Fruit fly (Drosophila melanogaster): ENCODE measurements around the gene CG34241.

The CG34241 gene

dm6 chr3L:12136630-12137029, 8.9 kb downstream of the CG34241 start, which contains the start of the genes CG5645 and Atg12 (continued):
- TF ChIP-seq Mad (GFP tag; optimal IDR thresholded peaks at IDR 0.05) (no peak), Adf1 (GFP tag; IDR thresholded peaks at IDR 0.05) (no peak), CG2129 (GFP tag; IDR thresholded peaks at IDR 0.05; ENCODE audit: partially characterized antibody) (peak; percentile 73), NK7.1 (GFP tag; optimal IDR thresholded peaks at IDR 0.05) (no peak), row (GFP tag; IDR thresholded peaks at IDR 0.05) (peak; percentile 88), salm (tag; optimal IDR thresholded peaks at IDR 0.05) (no peak), lola (GFP tag; optimal IDR thresholded peaks at IDR 0.05) (peak in 1 of 3 experiments; percentile 43), wek (GFP tag; optimal IDR thresholded peaks at IDR 0.05) (no peak), knrl (GFP tag; IDR thresholded peaks at IDR 0.05; ENCODE audit: partially characterized antibody) (peak; percentile 84), Elba2 (GFP tag; optimal IDR thresholded peaks at IDR 0.05) (no peak), bcd (GFP tag; optimal IDR thresholded peaks at IDR 0.05) (peak; percentile 39), en (GFP tag; optimal IDR thresholded peaks at IDR 0.05) (no peak), CG4360 (GFP tag; IDR thresholded peaks at IDR 0.05) (no peak), grau (tag; optimal IDR thresholded peaks at IDR 0.05) (peak; percentile 62), CG3847 (GFP tag; IDR thresholded peaks at IDR 0.05) (no peak), CG7928 (GFP tag; optimal IDR thresholded peaks at IDR 0.05) (no peak), cato (GFP tag; optimal IDR thresholded peaks at IDR 0.05; ENCODE audit: borderline replicate concordance) (no peak), CG16813 (GFP tag; IDR thresholded peaks at IDR 0.05; ENCODE audit: partially characterized antibody) (peak; percentile 74), gsb-n (tag; optimal IDR thresholded peaks at IDR 0.05) (peak; percentile 58), CG7745 (tag; optimal IDR thresholded peaks at IDR 0.05) (no peak), Xbp1 (GFP tag; optimal IDR thresholded peaks at IDR 0.05) (peak; percentile 10), CG13296 (GFP tag; optimal IDR thresholded peaks at IDR 0.05) (peak; percentile 84), CG14014 (GFP tag; IDR thresholded peaks at IDR 0.05) (peak; percentile 25; the same call in 1 of the 2 replicates), CG7987 (GFP tag; optimal IDR thresholded peaks at IDR 0.05) (peak; percentile 46), CG17186 (GFP tag; optimal IDR thresholded peaks at IDR 0.05) (peak; percentile 74), CG15269 (tag; optimal IDR thresholded peaks at IDR 0.05) (peak; percentile 46), CG33557 (GFP tag; optimal IDR thresholded peaks at IDR 0.05) (peak; percentile 7), CG7271 (tag; optimal IDR thresholded peaks at IDR 0.05) (no peak), Poxn (GFP tag; IDR thresholded peaks at IDR 0.05) (no peak), CG10543 (GFP tag; optimal IDR thresholded peaks at IDR 0.05) (peak; percentile 71), CG13624 (GFP tag; optimal IDR thresholded peaks at IDR 0.05) (no peak), E2f2 (GFP tag; IDR thresholded peaks at IDR 0.05) (peak; percentile 41; the same call in 1 of the 2 replicates), Doc3 (GFP tag; IDR thresholded peaks at IDR 0.05; ENCODE audit: partially characterized antibody) (peak; percentile 88), CG15011 (GFP tag; optimal IDR thresholded peaks at IDR 0.05) (no peak), Dll (GFP tag; IDR thresholded peaks at IDR 0.05; ENCODE audit: partially characterized antibody) (peak; percentile 94), gt (GFP tag; IDR thresholded peaks at IDR 0.05) (no peak), CG6765 (GFP tag; optimal IDR thresholded peaks at IDR 0.05) (no peak), z (GFP tag; IDR thresholded peaks at IDR 0.05) (no peak), Taf1 (GFP tag; IDR thresholded peaks at IDR 0.05) (peak; percentile 11; the same call in 1 of the 2 replicates), otp (GFP tag; IDR thresholded peaks at IDR 0.05) (no peak), eve (GFP tag; optimal IDR thresholded peaks at IDR 0.05) (no peak), CG12155 (GFP tag; optimal IDR thresholded peaks at IDR 0.05) (peak; percentile 41), CG1233 (GFP tag; optimal IDR thresholded peaks at IDR 0.05) (no peak), CG16863 (GFP tag; optimal IDR thresholded peaks at IDR 0.05) (no peak), HmgZ (tag; optimal IDR thresholded peaks at IDR 0.05) (peak; percentile 23), CG17359 (tag; optimal IDR thresholded peaks at IDR 0.05) (peak; percentile 66), ara (GFP tag; IDR thresholded peaks at IDR 0.05) (no peak; the same call in 1 of the 2 replicates), Lpt (GFP tag; optimal IDR thresholded peaks at IDR 0.05) (no peak), peb (GFP tag; IDR thresholded peaks at IDR 0.05) (no peak), Sin3A (optimal IDR thresholded peaks at IDR 0.05) (no peak), gro (GFP tag; optimal IDR thresholded peaks at IDR 0.05) (no peak)
